Fruit fly (Drosophila melanogaster): ENCODE results near the gene HIP.

HIP gene

DNA sequence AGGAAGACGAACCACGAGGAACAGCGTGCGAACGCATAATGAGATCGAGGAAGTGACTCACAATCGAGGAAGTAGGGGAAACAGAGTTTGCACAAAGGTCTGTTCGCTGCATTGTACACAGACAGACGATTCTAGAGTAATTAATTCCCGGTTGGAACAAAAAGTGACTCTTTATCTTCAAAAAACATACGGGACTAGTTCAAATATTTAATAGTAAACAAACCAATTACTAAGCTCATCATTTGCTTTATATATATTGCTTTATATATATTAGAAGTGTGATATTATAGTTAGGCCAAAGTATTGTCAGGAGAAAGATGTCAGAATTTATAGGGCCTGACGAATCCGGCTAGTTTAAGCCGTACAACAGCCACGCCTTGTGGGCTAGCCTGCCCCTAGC, 28.9 kb downstream of the HIP start, which contains the start of gene CG2901:
Gene CG2901, plus strand, starts transcription at position 301 of the 400 bp plus-strand sequence.
- no peak for TF ChIP-seq topi (GFP tag; optimal IDR thresholded peaks at IDR 0.05)
- TF ChIP-seq Blimp-1 (GFP tag; optimal IDR thresholded peaks at IDR 0.05), result no peak
- TF ChIP-seq CG6792 (GFP tag; optimal IDR thresholded peaks at IDR 0.05), result no peak
- TF ChIP-seq CG3919 (GFP tag; optimal IDR thresholded peaks at IDR 0.05), result no peak

DNA sequence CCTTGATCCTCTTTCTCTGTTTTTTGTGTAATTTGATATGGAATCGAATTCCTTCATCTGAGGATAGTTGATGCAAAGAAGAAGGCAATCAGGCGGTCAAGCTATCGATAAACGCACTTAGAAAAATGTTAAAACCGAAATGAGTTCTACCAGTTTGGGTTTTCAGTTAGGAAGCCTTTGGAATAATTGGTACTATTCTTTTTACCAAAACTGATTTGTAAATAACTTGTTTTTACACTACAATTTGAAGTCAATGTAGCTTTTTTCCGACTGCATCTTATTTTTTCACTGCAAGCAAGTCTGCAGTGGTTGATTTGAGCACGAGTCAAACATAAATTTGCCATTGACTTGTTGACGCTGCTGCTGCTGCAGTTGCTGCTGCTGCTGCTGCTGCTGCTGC, 32.8 kb downstream of the HIP start:
- TF ChIP-seq eg (GFP tag; IDR thresholded peaks at IDR 0.05) (peak; percentile 51; the same call in 2 of the 3 replicates), CG32006 (GFP tag; optimal IDR thresholded peaks at IDR 0.05) (peak; percentile 59), CG6163 (GFP tag; IDR thresholded peaks at IDR 0.05) (0 out of 3 replicates have a peak, but pooled peaks have one; percentile 24), CG3032 (tag; optimal IDR thresholded peaks at IDR 0.05) (peak; percentile 4), OdsH (GFP tag; optimal IDR thresholded peaks at IDR 0.05) (peak; percentile 32), CG34406 (GFP tag; optimal IDR thresholded peaks at IDR 0.05) (no peak), CG3919 (GFP tag; optimal IDR thresholded peaks at IDR 0.05) (peak; percentile 45), vri (GFP tag; optimal IDR thresholded peaks at IDR 0.05) (peak; percentile 3), CG16779 (tag; optimal IDR thresholded peaks at IDR 0.05) (no peak), CG6854 (GFP tag; optimal IDR thresholded peaks at IDR 0.05) (no peak), CG31627 (GFP tag; optimal IDR thresholded peaks at IDR 0.05) (peak; percentile 26), ss (GFP tag; optimal IDR thresholded peaks at IDR 0.05) (no peak), Lpt (GFP tag; optimal IDR thresholded peaks at IDR 0.05) (peak; percentile 31), CG9139 (GFP tag; optimal IDR thresholded peaks at IDR 0.05) (no peak), dac (GFP tag; optimal IDR thresholded peaks at IDR 0.05) (no peak), pdm3 (GFP tag; optimal IDR thresholded peaks at IDR 0.05) (peak; percentile 48), salr (GFP tag; optimal IDR thresholded peaks at IDR 0.05) (peak in 1 of 2 experiments; percentile 11), CG4318 (GFP tag; optimal IDR thresholded peaks at IDR 0.05) (no peak), topi (GFP tag; optimal IDR thresholded peaks at IDR 0.05) (peak; percentile 42), Sox15 (GFP tag; optimal IDR thresholded peaks at IDR 0.05) (no peak), Gug (GFP tag; IDR thresholded peaks at IDR 0.05) (peak; percentile 45; the same call in 1 of the 2 replicates), Sox102F (GFP tag; optimal IDR thresholded peaks at IDR 0.05) (peak; percentile 39), achi (GFP tag; optimal IDR thresholded peaks at IDR 0.05) (peak; percentile 36), fd85E (GFP tag; optimal IDR thresholded peaks at IDR 0.05) (no peak), CG7368 (GFP tag; optimal IDR thresholded peaks at IDR 0.05) (no peak), CG8119 (GFP tag; IDR thresholded peaks at IDR 0.05) (peak; percentile 63; the same call in 2 of the 3 replicates), CG8632 (GFP tag; optimal IDR thresholded peaks at IDR 0.05) (no peak), lz (GFP tag; optimal IDR thresholded peaks at IDR 0.05) (peak; percentile 8), CG1621 (tag; optimal IDR thresholded peaks at IDR 0.05) (no peak), CG10631 (GFP tag; optimal IDR thresholded peaks at IDR 0.05) (peak; percentile 27), Ets96B (tag; optimal IDR thresholded peaks at IDR 0.05) (no peak), fkh (GFP tag; optimal IDR thresholded peaks at IDR 0.05) (no peak), Hr38 (GFP tag; optimal IDR thresholded peaks at IDR 0.05) (no peak), Ets21C (GFP tag; optimal IDR thresholded peaks at IDR 0.05) (peak; percentile 9), CG11762 (GFP tag; optimal IDR thresholded peaks at IDR 0.05; ENCODE audit: insufficient read depth) (no peak), esn (GFP tag; optimal IDR thresholded peaks at IDR 0.05) (peak; percentile 35), CG11902 (GFP tag; optimal IDR thresholded peaks at IDR 0.05) (no peak), CG15336 (GFP tag; IDR thresholded peaks at IDR 0.05) (peak; percentile 66), CG11294 (GFP tag; IDR thresholded peaks at IDR 0.05) (no peak), Hr39 (GFP tag; optimal IDR thresholded peaks at IDR 0.05) (peak; percentile 33), Eip75B (GFP tag; optimal IDR thresholded peaks at IDR 0.05) (no peak), cyc (GFP tag; optimal IDR thresholded peaks at IDR 0.05) (peak; percentile 18), spab (GFP tag; optimal IDR thresholded peaks at IDR 0.05) (no peak), net (GFP tag; optimal IDR thresholded peaks at IDR 0.05) (no peak), Smox (GFP tag; optimal IDR thresholded peaks at IDR 0.05) (peak; percentile 33), Sox14 (GFP tag; optimal IDR thresholded peaks at IDR 0.05) (peak; percentile 24), acj6 (GFP tag; optimal IDR thresholded peaks at IDR 0.05) (no peak), CG10669 (GFP tag; optimal IDR thresholded peaks at IDR 0.05) (no peak), CG6792 (GFP tag; optimal IDR thresholded peaks at IDR 0.05) (peak; percentile 19)
